Worm (Caenorhabditis elegans) whole organism, L4 larva: ENCODE data around the gene krr-1.

Experiments
- D1046.2 ChIP-seq: fragments of 200-800 bp; sonication (Bioruptor generic); IDR thresholded peaks from 2 replicates; pipeline ENCODE4 v1.3.6; 2022; ENCODE audit warnings: missing genetic modification characterization, missing compliant biosample characterization
- F10B5.3 ChIP-seq: sonication (generic microtip); optimal IDR thresholded peaks from 2 replicates; lab custom pipeline; 2016; ENCODE audit warnings: mild to moderate bottlenecking, missing genetic modification characterization, missing compliant biosample characterization
- F37D6.2 ChIP-seq: sonication (generic microtip); optimal IDR thresholded peaks from 2 replicates; lab custom pipeline; 2016; ENCODE audit warnings: mild to moderate bottlenecking, missing genetic modification characterization, missing compliant biosample characterization
- Y105C5A.15 ChIP-seq: fragments of 200-800 bp; sonication (Bioruptor generic); IDR thresholded peaks from 2 replicates; pipeline ENCODE4 v1.3.6; 2022; ENCODE audit warnings: missing genetic modification characterization, missing compliant biosample characterization
- Y5F2A.4 ChIP-seq: fragments of 200-800 bp; sonication (Bioruptor generic); optimal IDR thresholded peaks from 2 replicates; lab custom pipeline; 2018; ENCODE audit warnings: mild to moderate bottlenecking, missing genetic modification characterization, missing compliant biosample characterization
- ZK546.5 ChIP-seq, 2 experiments: sonication (generic microtip); optimal IDR thresholded peaks; 2 replicates each; lab custom pipeline; 2017; ENCODE audit warnings: missing biosample characterization in 2 of 2, missing genetic modification characterization in 2 of 2
- aha-1 ChIP-seq: fragments of 150-350 bp; peaks from one replicate; lab custom pipeline; 2014; ENCODE audit warnings: missing biosample characterization, missing genetic modification characterization
- aly-2 ChIP-seq: sonication (generic microtip); optimal IDR thresholded peaks from 2 replicates; lab custom pipeline; 2018; ENCODE audit warnings: missing biosample characterization, missing genetic modification characterization
- arid-1 ChIP-seq: fragments of 200-800 bp; sonication (Bioruptor generic); conservative IDR thresholded peaks from 2 replicates; pipeline ENCODE4 v1.3.6; 2022; ENCODE audit warnings: missing genetic modification reagents, missing genetic modification characterization, missing compliant biosample characterization
- ceh-28 ChIP-seq: fragments of 150-350 bp; optimal IDR thresholded peaks from 2 replicates; lab custom pipeline; 2014; ENCODE audit warnings: missing biosample characterization, missing genetic modification reagents, missing genetic modification characterization
- ceh-82 ChIP-seq: sonication (generic microtip); optimal IDR thresholded peaks from 2 replicates; lab custom pipeline; 2017; ENCODE audit warnings: missing biosample characterization, missing genetic modification characterization
- daf-19 ChIP-seq: fragments of 200-800 bp; sonication (Bioruptor generic); conservative IDR thresholded peaks from 2 replicates; pipeline ENCODE4 v1.3.6; 2022; ENCODE audit warnings: missing genetic modification characterization, missing compliant biosample characterization
- daf-8 ChIP-seq: fragments of 200-800 bp; sonication (Bioruptor generic); IDR thresholded peaks from 2 replicates; pipeline ENCODE4 v1.3.6; 2022; ENCODE audit warnings: missing genetic modification characterization, missing compliant biosample characterization
- dmd-8 ChIP-seq: fragments of 200-800 bp; sonication (Bioruptor generic); IDR thresholded peaks from 2 replicates; pipeline ENCODE4 v1.3.6; 2022; ENCODE audit warnings: missing genetic modification characterization, missing compliant biosample characterization
- dpl-1 ChIP-seq: fragments of 150-350 bp; optimal IDR thresholded peaks from 2 replicates; lab custom pipeline; 2014; ENCODE audit warnings: missing biosample characterization, missing genetic modification reagents, missing genetic modification characterization
- egl-27 ChIP-seq: sonication (generic microtip); optimal IDR thresholded peaks from 3 replicates; lab custom pipeline; 2017; ENCODE audit warnings: missing biosample characterization, missing genetic modification reagents, missing genetic modification characterization
- egl-43 ChIP-seq: fragments of 200-800 bp; sonication (Bioruptor generic); IDR thresholded peaks from 2 replicates; pipeline ENCODE4 v1.3.6; 2022; ENCODE audit warnings: missing genetic modification reagents, missing genetic modification characterization, missing compliant biosample characterization
- gei-8 ChIP-seq: fragments of 200-800 bp; sonication (Bioruptor generic); optimal IDR thresholded peaks from 2 replicates; lab custom pipeline; 2018; ENCODE audit warnings: mild to moderate bottlenecking, missing genetic modification characterization, missing compliant biosample characterization
- hif-1 ChIP-seq, 2 experiments: sonication (generic microtip); optimal IDR thresholded peaks; 2 replicates each; lab custom pipeline; 2016 to 2017; ENCODE audit warnings: missing compliant biosample characterization in 2 of 2, missing genetic modification characterization in 2 of 2, missing genetic modification reagents in 2 of 2, missing genotype in 2 of 2, mild to moderate bottlenecking in 1 of 2
- hlh-11 ChIP-seq: fragments of 200-800 bp; sonication (Bioruptor generic); optimal IDR thresholded peaks from 2 replicates; lab custom pipeline; 2018; ENCODE audit warnings: mild to moderate bottlenecking, missing genetic modification characterization, missing compliant biosample characterization
- hmg-1.1 ChIP-seq: fragments of 200-800 bp; sonication (Bioruptor generic); IDR thresholded peaks from 2 replicates; pipeline ENCODE4 v1.3.6; 2022; ENCODE audit warnings: missing genetic modification reagents, missing genetic modification characterization, missing compliant biosample characterization
- jun-1 ChIP-seq: fragments of 150-350 bp; optimal IDR thresholded peaks from 2 replicates; lab custom pipeline; 2014; ENCODE audit warnings: missing biosample characterization, missing genetic modification reagents, missing genetic modification characterization
- lin-1 ChIP-seq: fragments of 200-800 bp; sonication (Bioruptor generic); IDR thresholded peaks from 2 replicates; pipeline ENCODE4 v1.3.6; 2022; ENCODE audit warnings: missing genetic modification reagents, missing genetic modification characterization, missing compliant biosample characterization
- lin-13 ChIP-seq: fragments of 150-350 bp; optimal IDR thresholded peaks from 2 replicates; lab custom pipeline; 2014; ENCODE audit warnings: missing biosample characterization, missing genetic modification reagents, missing genetic modification characterization
- lin-38 ChIP-seq: fragments of 200-800 bp; sonication (Bioruptor generic); IDR thresholded peaks from 2 replicates; pipeline ENCODE4 v1.3.6; 2022; ENCODE audit warnings: missing genetic modification reagents, missing genetic modification characterization, missing compliant biosample characterization
- lin-39 ChIP-seq: fragments of 150-350 bp; optimal IDR thresholded peaks from 2 replicates; lab custom pipeline; 2014; ENCODE audit warnings: missing biosample characterization, missing genetic modification reagents, missing genetic modification characterization
- lir-3 ChIP-seq: sonication (generic microtip); optimal IDR thresholded peaks from 2 replicates; lab custom pipeline; 2016; ENCODE audit warnings: mild to moderate bottlenecking, missing genetic modification characterization, missing compliant biosample characterization
- madf-5 ChIP-seq, 2 experiments: fragments of 200-800 bp; sonication (Bioruptor generic); IDR thresholded peaks; 2 replicates each; pipeline ENCODE4 v1.3.6; 2022; ENCODE audit warnings: missing compliant biosample characterization in 2 of 2, missing genetic modification characterization in 2 of 2
- madf-9 ChIP-seq: fragments of 200-800 bp; sonication (Bioruptor generic); conservative IDR thresholded peaks from 2 replicates; pipeline ENCODE4 v1.3.6; 2022; ENCODE audit warnings: missing genetic modification reagents, missing genetic modification characterization, missing compliant biosample characterization
- mep-1 ChIP-seq: fragments of 150-350 bp; sonication (generic microtip); optimal IDR thresholded peaks from 3 replicates; lab custom pipeline; 2014; ENCODE audit warnings: missing biosample characterization, missing genetic modification characterization
- mes-2 ChIP-seq: sonication (generic microtip); optimal IDR thresholded peaks from 2 replicates; lab custom pipeline; 2016; ENCODE audit warnings: missing genotype, mild to moderate bottlenecking, missing genetic modification characterization, missing compliant biosample characterization; ENCODE audit not compliant: poor library complexity, severe bottlenecking
- mxl-2 ChIP-seq: fragments of 200-800 bp; sonication (Bioruptor generic); conservative IDR thresholded peaks from 2 replicates; pipeline ENCODE4 v1.3.6; 2022; ENCODE audit warnings: missing genetic modification reagents, missing genetic modification characterization, missing compliant biosample characterization
- mxl-3 ChIP-seq: fragments of 200-800 bp; sonication (Bioruptor generic); optimal IDR thresholded peaks from 2 replicates; lab custom pipeline; 2018; ENCODE audit warnings: mild to moderate bottlenecking, missing genetic modification characterization, missing compliant biosample characterization
- nhr-28 ChIP-seq: fragments of 150-350 bp; optimal IDR thresholded peaks from 2 replicates; lab custom pipeline; 2014; ENCODE audit warnings: missing biosample characterization, missing genetic modification characterization
- nhr-41 ChIP-seq: fragments of 200-800 bp; sonication (Bioruptor generic); IDR thresholded peaks from 2 replicates; pipeline ENCODE4 v1.3.6; 2022; ENCODE audit warnings: missing genetic modification reagents, missing genetic modification characterization, missing compliant biosample characterization
- nhr-48 ChIP-seq: sonication (generic microtip); optimal IDR thresholded peaks from 2 replicates; lab custom pipeline; 2016; ENCODE audit warnings: mild to moderate bottlenecking, missing genetic modification characterization, missing compliant biosample characterization
- nhr-6 ChIP-seq: fragments of 150-350 bp; optimal IDR thresholded peaks from 2 replicates; lab custom pipeline; 2014; ENCODE audit warnings: missing biosample characterization, missing genetic modification characterization
- nhr-77 ChIP-seq: fragments of 150-350 bp; optimal IDR thresholded peaks from 2 replicates; lab custom pipeline; 2014; ENCODE audit warnings: missing biosample characterization, missing genetic modification characterization
- pha-4 ChIP-seq, 2 experiments: fragments of 150-350 bp in 1 of 2; fragments of 200-800 bp in 1 of 2; sonication (Bioruptor generic) in 1 of 2; IDR thresholded peaks in 1 of 2; optimal IDR thresholded peaks in 1 of 2; 2 replicates each; pipeline versions ENCODE4 v1.3.6 to Lab custom; 2014 to 2022; ENCODE audit warnings: missing genetic modification characterization in 2 of 2, missing genetic modification reagents in 2 of 2, missing biosample characterization in 1 of 2, missing compliant biosample characterization in 1 of 2
- pqm-1 ChIP-seq: sonication (generic microtip); optimal IDR thresholded peaks from 2 replicates; lab custom pipeline; 2017; ENCODE audit warnings: missing biosample characterization, missing genetic modification characterization
- saeg-2 ChIP-seq: fragments of 200-800 bp; sonication (Bioruptor generic); IDR thresholded peaks from 2 replicates; pipeline ENCODE4 v1.3.6; 2022; ENCODE audit warnings: missing genetic modification reagents, missing genetic modification characterization, missing compliant biosample characterization
- set-16 ChIP-seq: fragments of 200-800 bp; sonication (Bioruptor generic); IDR thresholded peaks from 2 replicates; pipeline ENCODE4 v1.3.6; 2022; ENCODE audit warnings: missing genetic modification reagents, missing genetic modification characterization, missing compliant biosample characterization
- skn-1 ChIP-seq: fragments of 150-350 bp; optimal IDR thresholded peaks from 2 replicates; lab custom pipeline; 2014; ENCODE audit warnings: missing biosample characterization, missing genetic modification characterization
- snpc-1.2 ChIP-seq: fragments of 200-800 bp; sonication (Bioruptor generic); IDR thresholded peaks from 2 replicates; pipeline ENCODE4 v1.3.6; 2022; ENCODE audit warnings: missing genetic modification reagents, missing genetic modification characterization, missing compliant biosample characterization
- spr-1 ChIP-seq: sonication (generic microtip); optimal IDR thresholded peaks from 2 replicates; lab custom pipeline; 2016; ENCODE audit warnings: mild to moderate bottlenecking, missing genetic modification characterization, missing compliant biosample characterization
- tag-97 ChIP-seq: fragments of 200-800 bp; sonication (Bioruptor generic); IDR thresholded peaks from 2 replicates; pipeline ENCODE4 v1.3.6; 2022; ENCODE audit warnings: missing genetic modification characterization, missing compliant biosample characterization
- unc-39 ChIP-seq: sonication (generic microtip); optimal IDR thresholded peaks from 2 replicates; lab custom pipeline; 2017; ENCODE audit warnings: missing biosample characterization, missing genetic modification characterization
- vab-7 ChIP-seq: fragments of 200-800 bp; sonication (Bioruptor generic); IDR thresholded peaks from 2 replicates; pipeline ENCODE4 v1.3.6; 2022; ENCODE audit warnings: missing genetic modification reagents, missing genetic modification characterization, missing compliant biosample characterization
- zfp-3 ChIP-seq: fragments of 200-800 bp; sonication (Bioruptor generic); conservative IDR thresholded peaks from 2 replicates; pipeline ENCODE4 v1.3.6; 2022; ENCODE audit warnings: missing genetic modification reagents, missing genetic modification characterization, missing compliant biosample characterization
- ztf-11 ChIP-seq: fragments of 150-350 bp; optimal IDR thresholded peaks from 2 replicates; lab custom pipeline; 2014; ENCODE audit warnings: missing biosample characterization, missing genetic modification characterization
- ztf-7 ChIP-seq: fragments of 150-350 bp; optimal IDR thresholded peaks from 2 replicates; lab custom pipeline; 2014; ENCODE audit warnings: missing biosample characterization, missing genetic modification characterization

krr-1 gene

DNA sequence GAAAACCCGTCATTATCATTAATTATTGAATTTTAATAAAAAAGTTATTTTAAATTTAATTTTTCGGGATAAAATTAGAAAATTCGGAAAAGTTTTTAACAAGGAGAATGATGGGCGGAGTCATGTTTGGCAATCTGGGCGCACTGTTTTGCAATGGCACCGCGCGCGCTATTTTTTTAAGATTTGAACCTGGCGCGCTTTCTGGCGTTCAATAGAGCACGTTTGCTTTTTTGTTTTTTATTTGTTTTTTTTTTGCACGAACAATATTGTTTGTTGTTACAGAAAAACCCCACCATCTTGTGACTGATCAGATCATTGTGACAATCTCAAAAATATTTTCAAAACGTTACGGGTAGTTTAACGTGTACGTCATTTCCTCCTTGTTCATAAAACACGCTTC lies 6.1 kb downstream of the krr-1 start, which contains the start of gene hyls-1 (continued):
- TF ChIP-seq ceh-82 (tag; lab: Kevin White, UChicago) = no peak
- no peak for TF ChIP-seq madf-5 (GFP tag; IDR thresholded peaks at IDR 0.05; lab: Robert Waterston, UW)
- TF ChIP-seq daf-8 = no peak
- no peak for TF ChIP-seq daf-19
- no peak for TF ChIP-seq aly-2 (tag; lab: Kevin White, UChicago)
- TF ChIP-seq F37D6.2 (tag; lab: Kevin White, UChicago) = peak; percentile 37
- TF ChIP-seq skn-1 (tag; lab: Kevin White, UChicago) = no peak
- TF ChIP-seq pqm-1 (tag; lab: Kevin White, UChicago) = no peak
- TF ChIP-seq unc-39 = no peak
- TF ChIP-seq vab-7 = no peak
- TF ChIP-seq D1046.2 (GFP tag; lab: Robert Waterston, UW) = no peak
- no peak for TF ChIP-seq pha-4 (GFP tag; IDR thresholded peaks at IDR 0.05; lab: Robert Waterston, UW)
- peak; percentile 75 for TF ChIP-seq pha-4 (tag; optimal IDR thresholded peaks at IDR 0.05; lab: Kevin White, UChicago)
- peak; percentile 40 for TF ChIP-seq nhr-48 (tag; lab: Kevin White, UChicago)
- no peak for TF ChIP-seq egl-43 (GFP tag; lab: Robert Waterston, UW)
- peak; percentile 32 for TF ChIP-seq egl-27 (tag; lab: Kevin White, UChicago)
- TF ChIP-seq lin-1 (GFP tag; lab: Robert Waterston, UW) = no peak
- no peak for TF ChIP-seq jun-1
- TF ChIP-seq F10B5.3 = no peak
- no peak for TF ChIP-seq saeg-2 (GFP tag; lab: Robert Waterston, UW)
- no peak for TF ChIP-seq Y5F2A.4 (GFP tag; lab: Kevin White, UChicago)
- TF ChIP-seq mes-2 (tag; lab: Kevin White, UChicago) = peak; percentile 92
- TF ChIP-seq Y105C5A.15 = no peak
- no peak for TF ChIP-seq ZK546.5 (tag; optimal IDR thresholded peaks at IDR 0.05; lab: Kevin White, UChicago)
- TF ChIP-seq set-16 (GFP tag; lab: Robert Waterston, UW) = no peak
- no peak for TF ChIP-seq lin-39 (tag; lab: Kevin White, UChicago)
- peak in 1 of 2 experiments; percentile 84 for TF ChIP-seq hif-1 (tag; optimal IDR thresholded peaks at IDR 0.05; lab: Kevin White, UChicago)
- no peak for TF ChIP-seq mxl-3 (GFP tag; lab: Kevin White, UChicago)
- peak; percentile 84 for TF ChIP-seq nhr-6 (tag; lab: Kevin White, UChicago)
- TF ChIP-seq madf-9 = no peak
- TF ChIP-seq lir-3 (tag; lab: Kevin White, UChicago) = no peak
- no peak for TF ChIP-seq gei-8 (GFP tag; lab: Kevin White, UChicago)
- peak; percentile 71 for TF ChIP-seq nhr-77
- peak; percentile 89 for TF ChIP-seq aha-1 (tag; lab: Kevin White, UChicago)
- TF ChIP-seq lin-38 (GFP tag; lab: Robert Waterston, UW) = peak; percentile 97
- peak; percentile 65 for TF ChIP-seq lin-13 (GFP tag; lab: Kevin White, UChicago)
- TF ChIP-seq ztf-11 = no peak
- 0 out of 2 replicates have a peak, but pooled peaks have one; percentile 37 for TF ChIP-seq zfp-3 (GFP tag; lab: Robert Waterston, UW)
- no peak for TF ChIP-seq nhr-41 (GFP tag; lab: Robert Waterston, UW)
- TF ChIP-seq hmg-1.1 (GFP tag; lab: Robert Waterston, UW) = peak; percentile 77
- TF ChIP-seq mep-1 = peak; percentile 89
- TF ChIP-seq snpc-1.2 (GFP tag; lab: Robert Waterston, UW) = no peak
- peak; percentile 53 for TF ChIP-seq nhr-28 (tag; lab: Kevin White, UChicago)
- TF ChIP-seq spr-1 (tag; lab: Kevin White, UChicago) = peak; percentile 58
- no peak for TF ChIP-seq dmd-8 (GFP tag; lab: Robert Waterston, UW)
- TF ChIP-seq mxl-2 (GFP tag; lab: Robert Waterston, UW) = no peak
- TF ChIP-seq dpl-1 (GFP tag; lab: Kevin White, UChicago) = peak; percentile 93
- TF ChIP-seq ztf-7 = no peak
- peak; percentile 50 for TF ChIP-seq hlh-11 (tag; lab: Kevin White, UChicago)
- no peak for TF ChIP-seq ceh-28 (tag; lab: Kevin White, UChicago)
- TF ChIP-seq tag-97 (GFP tag; lab: Robert Waterston, UW) = no peak
- TF ChIP-seq arid-1 (GFP tag; lab: Robert Waterston, UW) = peak; percentile 42; the same call in 1 of the 2 replicates
